Worm (Caenorhabditis elegans) whole organism, L4/young adult: ENCODE measurements around the gene Y97E10AR.8.

Experiments used
- W03F9.2 ChIP-seq: fragments of 150-350 bp; optimal IDR thresholded peaks from 2 replicates; lab custom pipeline; 2014; ENCODE audit warnings: missing biosample characterization, missing genetic modification characterization
- dao-5 ChIP-seq: sonication (generic microtip); optimal IDR thresholded peaks from 2 replicates; lab custom pipeline; 2016; ENCODE audit warnings: missing genotype, missing genetic modification characterization, moderate library complexity, missing compliant biosample characterization
- him-1 ChIP-seq: sonication (generic microtip); optimal IDR thresholded peaks from 2 replicates; lab custom pipeline; 2016; ENCODE audit warnings: missing genotype, missing genetic modification reagents, missing genetic modification characterization, missing compliant biosample characterization

ce11 chrV:8050059-8050677, 45.1 kb downstream of the Y97E10AR.8 start:
- TF ChIP-seq W03F9.2 (tag; lab: Kevin White, UChicago) (no peak), him-1 (tag; lab: Kevin White, UChicago) (no peak), dao-5 (tag; lab: Kevin White, UChicago) (no peak)
